Fruit fly (Drosophila melanogaster) whole organism, embryonic: ENCODE results near the gene CG4968.

Experiments
- Adf1 ChIP-seq: fragments of 200-800 bp; sonication (Bioruptor generic); IDR thresholded peaks from 2 replicates; pipeline ENCODE4 v1.3.6; 2022; ENCODE audit warnings: missing biosample characterization, missing genetic modification characterization
- Asciz ChIP-seq: fragments of 200-800 bp; sonication (Bioruptor generic); optimal IDR thresholded peaks from 2 replicates; lab custom pipeline; 2017; ENCODE audit warnings: missing biosample characterization, mild to moderate bottlenecking, missing genetic modification characterization, missing genetic modification reagents
- CG10209 ChIP-seq: fragments of 200-800 bp; sonication (Bioruptor generic); optimal IDR thresholded peaks from 3 replicates; lab custom pipeline; 2017; ENCODE audit warnings: missing biosample characterization, mild to moderate bottlenecking, missing genetic modification characterization, missing genetic modification reagents
- CG10321 ChIP-seq: fragments of 200-800 bp; sonication (Bioruptor generic); IDR thresholded peaks from 2 replicates; pipeline ENCODE4 v1.3.6; 2022; ENCODE audit warnings: missing biosample characterization, missing genetic modification characterization
- CG11398 ChIP-seq: fragments of 200-800 bp; sonication (Bioruptor generic); optimal IDR thresholded peaks from 2 replicates; lab custom pipeline; 2016; ENCODE audit warnings: missing biosample characterization, missing genetic modification characterization
- CG12942 ChIP-seq: fragments of 200-800 bp; sonication (Bioruptor generic); optimal IDR thresholded peaks from 3 replicates; lab custom pipeline; 2016; ENCODE audit warnings: missing biosample characterization, missing genetic modification characterization
- CG13287 ChIP-seq: fragments of 200-800 bp; sonication (Bioruptor generic); IDR thresholded peaks from 2 replicates; pipeline ENCODE4 v1.3.6; 2022; ENCODE audit warnings: missing biosample characterization, missing genetic modification characterization; ENCODE audit not compliant: partially characterized antibody
- CG14050 ChIP-seq: fragments of 200-800 bp; sonication (Bioruptor generic); IDR thresholded peaks from 3 replicates; pipeline ENCODE4 v1.3.6; 2022; ENCODE audit warnings: missing biosample characterization, missing genetic modification characterization
- CG15011 ChIP-seq: fragments of 200-800 bp; sonication (Bioruptor generic); optimal IDR thresholded peaks from 3 replicates; lab custom pipeline; 2018; ENCODE audit warnings: missing biosample characterization, mild to moderate bottlenecking, missing genetic modification characterization
- CG16813 ChIP-seq: fragments of 200-800 bp; sonication (Bioruptor generic); IDR thresholded peaks from 3 replicates; pipeline ENCODE4 v1.3.6; 2022; ENCODE audit warnings: missing biosample characterization, missing genetic modification characterization; ENCODE audit not compliant: partially characterized antibody
- CG16863 ChIP-seq: fragments of 200-800 bp; sonication (Bioruptor generic); optimal IDR thresholded peaks from 3 replicates; lab custom pipeline; 2016; ENCODE audit warnings: missing biosample characterization, missing genetic modification characterization
- CG17802 ChIP-seq: fragments of 200-800 bp; sonication (Bioruptor generic); optimal IDR thresholded peaks from 2 replicates; lab custom pipeline; 2018; ENCODE audit warnings: missing biosample characterization, mild to moderate bottlenecking, missing genetic modification characterization, moderate library complexity
- CG1792 ChIP-seq: fragments of 200-800 bp; sonication (Bioruptor generic); optimal IDR thresholded peaks from 2 replicates; lab custom pipeline; 2016; ENCODE audit warnings: missing biosample characterization, missing genetic modification characterization
- CG18011 ChIP-seq: fragments of 200-800 bp; sonication (Bioruptor generic); optimal IDR thresholded peaks from 2 replicates; lab custom pipeline; 2017; ENCODE audit warnings: missing biosample characterization, missing genetic modification characterization, mild to moderate bottlenecking, moderate library complexity, missing genotype
- CG2120 ChIP-seq: fragments of 200-800 bp; sonication (Bioruptor generic); optimal IDR thresholded peaks from 3 replicates; lab custom pipeline; 2016; ENCODE audit warnings: missing biosample characterization, missing genetic modification characterization
- CG34422 ChIP-seq: fragments of 200-800 bp; sonication (Bioruptor generic); IDR thresholded peaks from 3 replicates; pipeline ENCODE4 v1.3.6; 2022; ENCODE audit warnings: missing biosample characterization, missing genetic modification characterization
- CG42726 ChIP-seq: fragments of 200-800 bp; sonication (Bioruptor generic); IDR thresholded peaks from 2 replicates; pipeline ENCODE4 v1.3.6; 2022; ENCODE audit warnings: missing biosample characterization, missing genetic modification characterization; ENCODE audit not compliant: partially characterized antibody
- CG4328 ChIP-seq: fragments of 200-800 bp; sonication (Bioruptor generic); optimal IDR thresholded peaks from 3 replicates; lab custom pipeline; 2017; ENCODE audit warnings: missing biosample characterization, missing genetic modification reagents, missing genetic modification characterization
- CG4617 ChIP-seq: fragments of 200-800 bp; sonication (Bioruptor generic); optimal IDR thresholded peaks from 3 replicates; lab custom pipeline; 2016; ENCODE audit warnings: missing biosample characterization, missing genetic modification characterization, borderline replicate concordance
- CG4854 ChIP-seq: fragments of 200-800 bp; sonication (Bioruptor generic); optimal IDR thresholded peaks from 2 replicates; lab custom pipeline; 2016; ENCODE audit warnings: missing biosample characterization, missing genetic modification characterization, inconsistent platforms
- CG8089 ChIP-seq: fragments of 200-800 bp; sonication (Bioruptor generic); optimal IDR thresholded peaks from 3 replicates; lab custom pipeline; 2016; ENCODE audit warnings: missing biosample characterization, missing genetic modification characterization
- CG8478 ChIP-seq: fragments of >200 bp; optimal IDR thresholded peaks from 2 replicates; lab custom pipeline; 2018
- CG8944 ChIP-seq: fragments of 200-800 bp; sonication (Bioruptor generic); optimal IDR thresholded peaks from 3 replicates; lab custom pipeline; 2016; ENCODE audit warnings: missing biosample characterization, missing genetic modification characterization
- CG9437 ChIP-seq: fragments of 200-800 bp; sonication (Bioruptor generic); optimal IDR thresholded peaks from 2 replicates; lab custom pipeline; 2018; ENCODE audit warnings: missing biosample characterization, mild to moderate bottlenecking, missing genetic modification characterization
- H2.0 ChIP-seq: fragments of 200-800 bp; sonication (Bioruptor generic); IDR thresholded peaks from 2 replicates; pipeline ENCODE4 v1.3.6; 2022; ENCODE audit warnings: missing biosample characterization, missing genetic modification characterization
- HHEX ChIP-seq: fragments of 200-800 bp; sonication (Bioruptor generic); optimal IDR thresholded peaks from 3 replicates; lab custom pipeline; 2017; ENCODE audit warnings: missing biosample characterization, mild to moderate bottlenecking, missing genetic modification characterization, missing genetic modification reagents
- HLH3B ChIP-seq: fragments of 200-800 bp; sonication (Bioruptor generic); IDR thresholded peaks from 2 replicates; pipeline ENCODE4 v1.3.6; 2022; ENCODE audit warnings: missing biosample characterization, missing genetic modification characterization
- HmgD ChIP-seq: fragments of 200-800 bp; sonication (Bioruptor generic); optimal IDR thresholded peaks from 3 replicates; lab custom pipeline; 2016; ENCODE audit warnings: missing biosample characterization, missing genetic modification characterization
- MESR4 ChIP-seq: fragments of 200-800 bp; sonication (Bioruptor generic); optimal IDR thresholded peaks from 2 replicates; lab custom pipeline; 2018; ENCODE audit warnings: missing biosample characterization, mild to moderate bottlenecking, missing genetic modification characterization, moderate library complexity
- Mrtf ChIP-seq: fragments of 200-800 bp; sonication (Bioruptor generic); IDR thresholded peaks from 3 replicates; pipeline ENCODE4 v1.3.6; 2022; ENCODE audit warnings: missing biosample characterization, missing genetic modification characterization
- Oli ChIP-seq: fragments of 200-800 bp; sonication (Bioruptor generic); optimal IDR thresholded peaks from 2 replicates; lab custom pipeline; 2018; ENCODE audit warnings: missing biosample characterization, mild to moderate bottlenecking, missing genetic modification characterization, moderate library complexity
- Side ChIP-seq: fragments of 200-800 bp; sonication (Bioruptor generic); optimal IDR thresholded peaks from 2 replicates; lab custom pipeline; 2016; ENCODE audit warnings: missing biosample characterization, missing genetic modification characterization
- Six4 ChIP-seq: fragments of 200-800 bp; sonication (Bioruptor generic); optimal IDR thresholded peaks from 2 replicates; lab custom pipeline; 2016; ENCODE audit warnings: missing biosample characterization, missing genetic modification characterization
- aop ChIP-seq: fragments of 200-800 bp; sonication (Bioruptor generic); IDR thresholded peaks from 2 replicates; pipeline ENCODE4 v1.3.6; 2022; ENCODE audit warnings: missing biosample characterization, missing genetic modification characterization
- bbx ChIP-seq: fragments of 200-800 bp; sonication (Bioruptor generic); IDR thresholded peaks from 2 replicates; pipeline ENCODE4 v1.3.6; 2022; ENCODE audit warnings: missing biosample characterization, missing genetic modification characterization; ENCODE audit not compliant: partially characterized antibody
- btn ChIP-seq: fragments of 200-800 bp; sonication (Bioruptor generic); optimal IDR thresholded peaks from 2 replicates; lab custom pipeline; 2016; ENCODE audit warnings: missing biosample characterization, missing genetic modification characterization
- chn ChIP-seq: fragments of 200-800 bp; sonication (Bioruptor generic); optimal IDR thresholded peaks from 2 replicates; lab custom pipeline; 2016; ENCODE audit warnings: missing biosample characterization, missing genetic modification characterization
- gce ChIP-seq: fragments of 200-800 bp; sonication (Bioruptor generic); IDR thresholded peaks from 3 replicates; pipeline ENCODE4 v1.3.6; 2022; ENCODE audit warnings: missing biosample characterization, missing genetic modification characterization
- grau ChIP-seq: fragments of 200-800 bp; optimal IDR thresholded peaks from 3 replicates; lab custom pipeline; 2019; ENCODE audit warnings: missing biosample characterization, mild to moderate bottlenecking, missing genetic modification characterization, moderate library complexity
- grn ChIP-seq: fragments of 200-800 bp; sonication (Bioruptor generic); optimal IDR thresholded peaks from 3 replicates; lab custom pipeline; 2017; ENCODE audit warnings: missing biosample characterization, missing genetic modification characterization
- hb ChIP-seq: fragments of 200-800 bp; sonication (Bioruptor generic); IDR thresholded peaks from 3 replicates; pipeline ENCODE4 v1.3.6; 2022; ENCODE audit warnings: missing biosample characterization, missing genetic modification characterization; ENCODE audit not compliant: partially characterized antibody
- jumu ChIP-seq: fragments of 200-800 bp; sonication (Bioruptor generic); optimal IDR thresholded peaks from 3 replicates; lab custom pipeline; 2016; ENCODE audit warnings: missing biosample characterization, missing genetic modification characterization
- maf-S ChIP-seq: fragments of 200-800 bp; sonication (Bioruptor generic); optimal IDR thresholded peaks from 2 replicates; lab custom pipeline; 2016; ENCODE audit warnings: missing biosample characterization, missing genetic modification characterization
- mirr ChIP-seq: fragments of 200-800 bp; sonication (Bioruptor generic); optimal IDR thresholded peaks from 3 replicates; lab custom pipeline; 2018; ENCODE audit warnings: missing biosample characterization, mild to moderate bottlenecking, missing genetic modification characterization
- odd ChIP-seq: fragments of 200-800 bp; sonication (Bioruptor generic); optimal IDR thresholded peaks from 2 replicates; lab custom pipeline; 2017; ENCODE audit warnings: missing biosample characterization, mild to moderate bottlenecking, missing genetic modification characterization
- prd ChIP-seq, 3 experiments: fragments of >200 bp in 2 of 3; fragments of 200-800 bp in 1 of 3; sonication (Bioruptor generic) in 1 of 3; optimal IDR thresholded peaks in 2 of 3; IDR thresholded peaks in 1 of 3; 2 replicates in 2 of 3; 3 replicates in 1 of 3; pipeline versions ENCODE4 v1.3.6 to Lab custom; 2017 to 2022; ENCODE audit warnings: missing biosample characterization in 1 of 3, missing genetic modification characterization in 1 of 3
- psq ChIP-seq: fragments of 200-800 bp; sonication (Bioruptor generic); optimal IDR thresholded peaks from 2 replicates; lab custom pipeline; 2017; ENCODE audit warnings: missing biosample characterization, missing genetic modification characterization
- ro ChIP-seq: fragments of 200-800 bp; sonication (Bioruptor generic); IDR thresholded peaks from 2 replicates; pipeline ENCODE4 v1.3.6; 2022; ENCODE audit warnings: missing biosample characterization, missing genetic modification characterization
- tap ChIP-seq: fragments of 200-800 bp; optimal IDR thresholded peaks from 3 replicates; lab custom pipeline; 2019; ENCODE audit warnings: missing biosample characterization, mild to moderate bottlenecking, missing genetic modification characterization, moderate library complexity
- vfl ChIP-seq: fragments of 200-800 bp; sonication (Bioruptor generic); optimal IDR thresholded peaks from 2 replicates; lab custom pipeline; 2016; ENCODE audit warnings: missing biosample characterization, missing genetic modification characterization

Gene CG4968

DNA sequence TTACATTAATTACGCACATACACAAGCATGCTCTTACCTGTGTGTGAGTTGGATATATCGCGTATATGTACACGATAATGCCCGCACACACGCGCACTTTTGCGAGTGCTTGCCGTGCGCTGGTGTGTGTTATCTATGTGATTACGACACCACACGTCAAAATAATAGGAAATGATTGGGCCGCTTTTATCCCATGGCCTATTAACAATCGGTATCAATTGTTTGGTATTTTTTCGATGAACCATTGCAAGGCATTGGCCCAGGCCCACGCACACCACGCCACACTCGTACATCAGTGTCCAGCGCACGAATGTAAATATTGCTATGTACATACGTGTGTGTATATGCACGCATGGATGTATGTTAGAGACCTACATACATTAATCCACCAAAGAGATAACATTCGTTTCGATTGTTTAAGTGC, 28.1 kb downstream of the CG4968 start (continued):
- TF ChIP-seq jumu (GFP tag; lab: Kevin White, UChicago), result peak; percentile 54
- TF ChIP-seq CG18011 (GFP tag; lab: Kevin White, UChicago), result peak; percentile 34
- no peak for TF ChIP-seq gce (GFP tag; lab: Robert Waterston, UW)
- no peak for TF ChIP-seq Mrtf
- TF ChIP-seq odd (GFP tag; lab: Kevin White, UChicago), result peak; percentile 67
- TF ChIP-seq CG10321, result no peak
- peak; percentile 62 for TF ChIP-seq grau (tag; lab: Kevin White, UChicago)
- peak; percentile 45 for TF ChIP-seq CG15011 (GFP tag; lab: Kevin White, UChicago)
- no peak for TF ChIP-seq CG9437 (GFP tag; lab: Kevin White, UChicago)
- peak; percentile 28; the same call in 1 of the 2 replicates for TF ChIP-seq CG42726 (GFP tag; lab: Robert Waterston, UW)
- TF ChIP-seq CG34422, result peak; percentile 54; the same call in 2 of the 3 replicates
- TF ChIP-seq HmgD (GFP tag; lab: Kevin White, UChicago), result peak; percentile 11
- no peak for TF ChIP-seq prd (optimal IDR thresholded peaks at IDR 0.05; lab: Kevin White, UChicago)
- no peak; the same call in 1 of the 3 replicates for TF ChIP-seq prd (GFP tag; IDR thresholded peaks at IDR 0.05; lab: Robert Waterston, UW)
- TF ChIP-seq hb (GFP tag; lab: Robert Waterston, UW), result no peak
- TF ChIP-seq MESR4 (GFP tag; lab: Kevin White, UChicago), result peak; percentile 70
- no peak for TF ChIP-seq ro (GFP tag; lab: Robert Waterston, UW)
- peak; percentile 55 for TF ChIP-seq CG8089 (GFP tag; lab: Kevin White, UChicago)
- no peak for TF ChIP-seq Oli (tag; lab: Kevin White, UChicago)
- TF ChIP-seq CG12942 (GFP tag; lab: Kevin White, UChicago), result peak; percentile 6
- TF ChIP-seq btn, result peak; percentile 5
- peak; percentile 41 for TF ChIP-seq maf-S (GFP tag; lab: Kevin White, UChicago)
- TF ChIP-seq Six4, result peak; percentile 48
- TF ChIP-seq CG16813 (GFP tag; lab: Robert Waterston, UW), result 0 out of 3 replicates have a peak, but pooled peaks have one; percentile 40
- peak; percentile 78 for TF ChIP-seq HHEX
- TF ChIP-seq mirr (GFP tag; lab: Kevin White, UChicago), result peak; percentile 99
- TF ChIP-seq chn, result no peak
- TF ChIP-seq CG16863 (GFP tag; lab: Kevin White, UChicago), result peak; percentile 15
- TF ChIP-seq CG10209 (GFP tag; lab: Kevin White, UChicago), result peak; percentile 63
- peak; percentile 67 for TF ChIP-seq Side (GFP tag; lab: Kevin White, UChicago)
- peak; percentile 31 for TF ChIP-seq CG4617 (GFP tag; lab: Kevin White, UChicago)
- TF ChIP-seq CG1792 (GFP tag; lab: Kevin White, UChicago), result peak; percentile 24
- no peak for TF ChIP-seq CG8478 (lab: Kevin White, UChicago)
- TF ChIP-seq CG8944, result no peak
- TF ChIP-seq CG4854 (GFP tag; lab: Kevin White, UChicago), result peak; percentile 32
- peak; percentile 69 for TF ChIP-seq CG2120 (GFP tag; lab: Kevin White, UChicago)
- peak; percentile 69 for TF ChIP-seq Asciz (GFP tag; lab: Kevin White, UChicago)
- peak; percentile 17 for TF ChIP-seq vfl
- peak; percentile 83 for TF ChIP-seq grn
- TF ChIP-seq CG13287, result peak; percentile 81
- peak; percentile 34 for TF ChIP-seq tap (tag; lab: Kevin White, UChicago)
- peak; percentile 30 for TF ChIP-seq CG11398 (GFP tag; lab: Kevin White, UChicago)
- no peak for TF ChIP-seq aop (GFP tag; lab: Robert Waterston, UW)
- no peak for TF ChIP-seq CG17802 (tag; lab: Kevin White, UChicago)
- peak; percentile 51 for TF ChIP-seq bbx (GFP tag; lab: Robert Waterston, UW)
- peak; percentile 32; the same call in 1 of the 2 replicates for TF ChIP-seq HLH3B (GFP tag; lab: Robert Waterston, UW)
- TF ChIP-seq psq (GFP tag; lab: Kevin White, UChicago), result no peak
- TF ChIP-seq CG4328 (GFP tag; lab: Kevin White, UChicago), result peak; percentile 88
- TF ChIP-seq H2.0 (GFP tag; lab: Robert Waterston, UW), result no peak
- no peak for TF ChIP-seq CG14050 (GFP tag; lab: Robert Waterston, UW)
- TF ChIP-seq Adf1 (GFP tag; lab: Robert Waterston, UW), result peak; percentile 16; the same call in 1 of the 2 replicates
